Worm (Caenorhabditis elegans): ENCODE data around the gene Y77E11A.7.

DNA sequence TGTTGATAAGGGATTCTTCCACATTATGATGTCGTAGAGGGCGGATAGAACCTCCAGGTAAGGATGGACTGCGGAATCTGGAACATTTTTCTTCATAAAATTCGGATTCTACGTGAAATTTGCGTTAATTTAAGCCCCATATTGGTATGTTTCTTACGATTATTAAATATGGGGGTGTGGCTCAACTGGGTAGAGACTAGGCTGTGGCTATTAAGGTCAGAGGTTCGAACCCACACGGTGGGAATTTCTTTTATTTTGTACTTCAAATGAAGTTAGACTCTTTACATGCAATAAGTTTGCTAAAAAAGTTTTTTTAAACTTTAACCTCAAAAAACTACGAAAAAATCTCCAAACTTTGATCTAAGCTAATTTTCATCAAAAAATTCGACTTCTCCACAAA lies 45.8 kb upstream of the Y77E11A.7 start:
- TF ChIP-seq F49E8.2 (tag; optimal IDR thresholded peaks at IDR 0.05; ENCODE audit: insufficient read depth): no peak
- TF ChIP-seq mel-28 (tag; optimal IDR thresholded peaks at IDR 0.05; ENCODE audit: borderline replicate concordance): no peak
- no peak for TF ChIP-seq dpl-1 (GFP tag; optimal IDR thresholded peaks at IDR 0.05)
- no peak for TF ChIP-seq ets-4 (GFP tag; optimal IDR thresholded peaks at IDR 0.05)
- TF ChIP-seq unc-62 (GFP tag; optimal IDR thresholded peaks at IDR 0.05): no peak
